Worm (Caenorhabditis elegans): Measurements from ENCODE around the gene nhr-190.

DNA sequence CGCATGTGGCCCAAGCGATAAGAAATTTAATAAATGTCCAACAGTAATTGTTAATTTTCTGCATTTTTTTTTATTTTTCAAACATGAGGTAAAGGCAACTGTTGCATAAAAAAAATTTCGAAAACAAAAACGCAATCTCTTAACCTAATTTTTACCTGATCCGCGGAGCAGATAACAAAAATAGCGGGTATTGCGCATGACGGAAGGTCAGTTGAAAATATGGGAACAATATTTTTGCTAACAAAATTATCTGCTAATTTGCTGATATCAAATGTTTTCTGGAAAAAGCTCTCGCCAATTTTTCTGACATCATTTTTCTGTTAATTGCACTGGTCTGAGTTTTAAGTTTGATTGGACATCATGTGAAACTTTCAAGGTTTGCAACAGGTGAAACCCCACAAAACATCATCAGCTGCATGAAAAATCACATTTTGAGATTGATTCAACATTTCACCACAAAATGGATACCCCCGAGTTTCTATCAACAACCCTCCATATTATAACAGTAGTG lies 21.7 kb upstream of the nhr-190 start, which contains the start of the genes F31F4.11 and srh-266:
- TF ChIP-seq nhr-76 (tag; optimal IDR thresholded peaks at IDR 0.05) (no peak), pha-4 (GFP tag; IDR thresholded peaks at IDR 0.05) (no peak), pha-4 (tag; optimal IDR thresholded peaks at IDR 0.05) (no peak), zag-1 (tag; optimal IDR thresholded peaks at IDR 0.05) (no peak)
